Worm (Caenorhabditis elegans) whole organism, L1 larva: ENCODE measurements around the gene rhgf-1.

Source experiments
- C04F5.9 ChIP-seq: sonication (generic microtip); optimal IDR thresholded peaks from 2 replicates; lab custom pipeline; 2016; ENCODE audit warnings: missing genetic modification characterization, missing compliant biosample characterization
- C34B4.2 ChIP-seq: sonication (generic microtip); optimal IDR thresholded peaks from 2 replicates; lab custom pipeline; 2017; ENCODE audit warnings: mild to moderate bottlenecking, missing genetic modification characterization, missing compliant biosample characterization
- F16B12.6 ChIP-seq: fragments of 150-350 bp; optimal IDR thresholded peaks from 2 replicates; lab custom pipeline; 2014; ENCODE audit warnings: missing biosample characterization, missing genetic modification characterization
- alr-1 ChIP-seq: fragments of 200-800 bp; sonication (Bioruptor generic); optimal IDR thresholded peaks from 2 replicates; lab custom pipeline; 2018; ENCODE audit warnings: borderline replicate concordance, mild to moderate bottlenecking, missing genetic modification characterization, missing compliant biosample characterization
- aly-2 ChIP-seq: fragments of 150-350 bp; optimal IDR thresholded peaks from 2 replicates; lab custom pipeline; 2014; ENCODE audit warnings: missing biosample characterization, missing genetic modification characterization
- blmp-1 ChIP-seq: fragments of 150-350 bp; optimal IDR thresholded peaks from 2 replicates; lab custom pipeline; 2014; ENCODE audit warnings: missing biosample characterization, missing genetic modification characterization
- ceh-8 ChIP-seq: fragments of 200-800 bp; sonication (Bioruptor generic); optimal IDR thresholded peaks from 2 replicates; lab custom pipeline; 2018; ENCODE audit warnings: mild to moderate bottlenecking, missing genetic modification characterization, moderate library complexity, missing compliant biosample characterization
- ceh-82 ChIP-seq, 3 experiments: fragments of 150-350 bp in 1 of 3; sonication (generic microtip) in 2 of 3; optimal IDR thresholded peaks; 2 replicates each; lab custom pipeline; 2014 to 2017; ENCODE audit warnings: missing biosample characterization in 3 of 3, missing genetic modification characterization in 3 of 3
- ceh-90 ChIP-seq: sonication (generic microtip); optimal IDR thresholded peaks from 2 replicates; lab custom pipeline; 2016; ENCODE audit warnings: missing genetic modification characterization, missing compliant biosample characterization
- efl-1 ChIP-seq, 4 experiments: fragments of 150-350 bp; optimal IDR thresholded peaks in 3 of 4; peaks in 1 of 4; 1 replicate in 1 of 4; 2 replicates in 3 of 4; lab custom pipeline; 2014; ENCODE audit warnings: missing biosample characterization in 2 of 4, missing genetic modification characterization in 2 of 4, missing genetic modification reagents in 2 of 4
- egl-13 ChIP-seq: sonication (generic microtip); optimal IDR thresholded peaks from 2 replicates; lab custom pipeline; 2016; ENCODE audit warnings: missing genotype, missing genetic modification reagents, missing genetic modification characterization, missing compliant biosample characterization
- egl-27 ChIP-seq, 2 experiments: fragments of 150-350 bp in 1 of 2; sonication (generic microtip); optimal IDR thresholded peaks; 3 replicates each; lab custom pipeline; 2017 to 2018; ENCODE audit warnings: missing biosample characterization in 2 of 2, missing genetic modification characterization in 2 of 2, missing genetic modification reagents in 2 of 2
- elt-2 ChIP-seq: sonication (generic microtip); optimal IDR thresholded peaks from 2 replicates; lab custom pipeline; 2016; ENCODE audit warnings: missing genetic modification characterization, mild to moderate bottlenecking, inconsistent platforms, missing compliant biosample characterization, missing genetic modification reagents
- elt-3 ChIP-seq, 6 experiments: fragments of 150-350 bp in 1 of 6; sonication (generic microtip); optimal IDR thresholded peaks; 2 replicates each; lab custom pipeline; 2017 to 2018; ENCODE audit warnings: missing biosample characterization in 6 of 6, missing genetic modification characterization in 6 of 6, inconsistent platforms in 1 of 6
- ets-5 ChIP-seq: fragments of 200-800 bp; sonication (Bioruptor generic); IDR thresholded peaks from 2 replicates; pipeline ENCODE4 v1.3.6; 2022; ENCODE audit warnings: missing genetic modification characterization, missing compliant biosample characterization
- fos-1 ChIP-seq: fragments of 150-350 bp; optimal IDR thresholded peaks from 2 replicates; lab custom pipeline; 2014; ENCODE audit warnings: missing biosample characterization, missing genetic modification characterization
- grh-1 ChIP-seq: fragments of 200-800 bp; sonication (Bioruptor generic); IDR thresholded peaks from 2 replicates; pipeline ENCODE4 v1.3.6; 2022; ENCODE audit warnings: missing genetic modification reagents, missing genetic modification characterization, missing compliant biosample characterization
- hlh-17 ChIP-seq: fragments of 200-800 bp; sonication (Bioruptor generic); optimal IDR thresholded peaks from 2 replicates; lab custom pipeline; 2018; ENCODE audit warnings: missing genetic modification characterization, mild to moderate bottlenecking, missing compliant biosample characterization, moderate library complexity, borderline replicate concordance
- irx-1 ChIP-seq: sonication (generic microtip); optimal IDR thresholded peaks from 2 replicates; lab custom pipeline; 2016; ENCODE audit warnings: missing genetic modification characterization, missing compliant biosample characterization
- isw-1 ChIP-seq: fragments of 200-800 bp; sonication (Bioruptor generic); IDR thresholded peaks from 2 replicates; pipeline ENCODE4 v1.3.6; 2022; ENCODE audit warnings: missing genetic modification characterization, missing compliant biosample characterization
- lin-14 ChIP-seq: fragments of 200-800 bp; sonication (Bioruptor generic); optimal IDR thresholded peaks from 2 replicates; lab custom pipeline; 2018; ENCODE audit warnings: mild to moderate bottlenecking, missing genetic modification characterization, moderate library complexity, missing compliant biosample characterization
- lin-15B ChIP-seq: fragments of 150-350 bp; sonication (generic microtip); optimal IDR thresholded peaks from 3 replicates; lab custom pipeline; 2014; ENCODE audit warnings: missing biosample characterization, missing genetic modification characterization
- lin-35 ChIP-seq, 2 experiments: fragments of 150-350 bp; optimal IDR thresholded peaks; 2 replicates each; lab custom pipeline; 2014; ENCODE audit warnings: missing biosample characterization in 2 of 2, missing genetic modification characterization in 2 of 2, missing genetic modification reagents in 2 of 2
- lin-39 ChIP-seq: fragments of 150-350 bp; optimal IDR thresholded peaks from 2 replicates; lab custom pipeline; 2014; ENCODE audit warnings: missing biosample characterization, missing genetic modification reagents, missing genetic modification characterization
- lir-3 ChIP-seq: sonication (generic microtip); optimal IDR thresholded peaks from 2 replicates; lab custom pipeline; 2016; ENCODE audit warnings: mild to moderate bottlenecking, missing genetic modification characterization, moderate library complexity, missing compliant biosample characterization; ENCODE audit not compliant: poor library complexity
- lsy-2 ChIP-seq, 2 experiments: fragments of 150-350 bp; optimal IDR thresholded peaks; 2 replicates each; lab custom pipeline; 2014; ENCODE audit warnings: missing biosample characterization in 2 of 2, missing genetic modification characterization in 2 of 2
- mdl-1 ChIP-seq, 2 experiments: fragments of 150-350 bp; optimal IDR thresholded peaks; 2 replicates each; lab custom pipeline; 2014 to 2017; ENCODE audit warnings: missing biosample characterization in 2 of 2, missing genetic modification characterization in 2 of 2, inconsistent platforms in 1 of 2
- mef-2 ChIP-seq: fragments of 150-350 bp; optimal IDR thresholded peaks from 2 replicates; lab custom pipeline; 2014; ENCODE audit warnings: missing biosample characterization, missing genetic modification characterization
- mep-1 ChIP-seq: fragments of 150-350 bp; optimal IDR thresholded peaks from 2 replicates; lab custom pipeline; 2014; ENCODE audit warnings: missing biosample characterization, missing genetic modification characterization
- nhr-47 ChIP-seq: sonication (generic microtip); optimal IDR thresholded peaks from 2 replicates; lab custom pipeline; 2016; ENCODE audit warnings: mild to moderate bottlenecking, missing genetic modification characterization, moderate library complexity, missing compliant biosample characterization
- nhr-71 ChIP-seq: sonication (generic microtip); optimal IDR thresholded peaks from 2 replicates; lab custom pipeline; 2016; ENCODE audit warnings: mild to moderate bottlenecking, missing genetic modification characterization, moderate library complexity, missing compliant biosample characterization
- nhr-76 ChIP-seq: sonication (generic microtip); optimal IDR thresholded peaks from 2 replicates; lab custom pipeline; 2017; ENCODE audit warnings: missing biosample characterization, missing genetic modification characterization
- nhr-84 ChIP-seq: sonication (generic microtip); optimal IDR thresholded peaks from 2 replicates; lab custom pipeline; 2017; ENCODE audit warnings: missing biosample characterization, missing genetic modification characterization
- nhr-90 ChIP-seq: sonication (generic microtip); optimal IDR thresholded peaks from 2 replicates; lab custom pipeline; 2016; ENCODE audit warnings: mild to moderate bottlenecking, missing genetic modification characterization, missing compliant biosample characterization; ENCODE audit not compliant: poor library complexity
- pag-3 ChIP-seq: sonication (generic microtip); optimal IDR thresholded peaks from 2 replicates; lab custom pipeline; 2017; ENCODE audit warnings: missing genetic modification characterization, mild to moderate bottlenecking, missing compliant biosample characterization, antibody characterized with exemption, borderline replicate concordance; ENCODE audit not compliant: insufficient read depth
- pax-3 ChIP-seq: fragments of 200-800 bp; sonication (Bioruptor generic); optimal IDR thresholded peaks from 2 replicates; lab custom pipeline; 2018; ENCODE audit warnings: mild to moderate bottlenecking, missing genetic modification characterization, moderate library complexity, missing compliant biosample characterization
- rnt-1 ChIP-seq: sonication (generic microtip); optimal IDR thresholded peaks from 2 replicates; lab custom pipeline; 2016; ENCODE audit warnings: mild to moderate bottlenecking, missing genetic modification characterization, moderate library complexity, missing compliant biosample characterization
- skn-1 ChIP-seq: fragments of 150-350 bp; optimal IDR thresholded peaks from 2 replicates; lab custom pipeline; 2014; ENCODE audit warnings: missing biosample characterization, missing genetic modification characterization
- snpc-4 ChIP-seq: fragments of 150-350 bp; optimal IDR thresholded peaks from 2 replicates; lab custom pipeline; 2014; ENCODE audit warnings: missing biosample characterization, missing genetic modification characterization
- snu-23 ChIP-seq: sonication (generic microtip); optimal IDR thresholded peaks from 2 replicates; lab custom pipeline; 2016; ENCODE audit warnings: missing genetic modification characterization, missing compliant biosample characterization
- sox-4 ChIP-seq: sonication (generic microtip); optimal IDR thresholded peaks from 2 replicates; lab custom pipeline; 2016; ENCODE audit warnings: missing genetic modification characterization, missing compliant biosample characterization
- sptf-1 ChIP-seq: fragments of 150-350 bp; optimal IDR thresholded peaks from 2 replicates; lab custom pipeline; 2014; ENCODE audit warnings: missing biosample characterization, missing genetic modification characterization
- swsn-7 ChIP-seq: sonication (generic microtip); optimal IDR thresholded peaks from 2 replicates; lab custom pipeline; 2016; ENCODE audit warnings: missing genetic modification characterization, missing compliant biosample characterization
- tlp-1 ChIP-seq: fragments of 150-350 bp; optimal IDR thresholded peaks from 2 replicates; lab custom pipeline; 2014; ENCODE audit warnings: missing biosample characterization, missing genetic modification characterization
- unc-130 ChIP-seq: fragments of 150-350 bp; optimal IDR thresholded peaks from 2 replicates; lab custom pipeline; 2017; ENCODE audit warnings: missing biosample characterization, missing genetic modification characterization, inconsistent platforms
- unc-86 ChIP-seq: sonication (generic microtip); optimal IDR thresholded peaks from 2 replicates; lab custom pipeline; 2016; ENCODE audit warnings: missing genetic modification characterization, missing compliant biosample characterization
- xbp-1 ChIP-seq: sonication (generic microtip); optimal IDR thresholded peaks from 2 replicates; lab custom pipeline; 2016; ENCODE audit warnings: missing genetic modification characterization, missing compliant biosample characterization
- ztf-11 ChIP-seq, 2 experiments: sonication (generic microtip); optimal IDR thresholded peaks; 2 replicates each; lab custom pipeline; 2016 to 2017; ENCODE audit warnings: missing genetic modification characterization in 2 of 2, missing biosample characterization in 1 of 2, missing compliant biosample characterization in 1 of 2

rhgf-1 gene

DNA sequence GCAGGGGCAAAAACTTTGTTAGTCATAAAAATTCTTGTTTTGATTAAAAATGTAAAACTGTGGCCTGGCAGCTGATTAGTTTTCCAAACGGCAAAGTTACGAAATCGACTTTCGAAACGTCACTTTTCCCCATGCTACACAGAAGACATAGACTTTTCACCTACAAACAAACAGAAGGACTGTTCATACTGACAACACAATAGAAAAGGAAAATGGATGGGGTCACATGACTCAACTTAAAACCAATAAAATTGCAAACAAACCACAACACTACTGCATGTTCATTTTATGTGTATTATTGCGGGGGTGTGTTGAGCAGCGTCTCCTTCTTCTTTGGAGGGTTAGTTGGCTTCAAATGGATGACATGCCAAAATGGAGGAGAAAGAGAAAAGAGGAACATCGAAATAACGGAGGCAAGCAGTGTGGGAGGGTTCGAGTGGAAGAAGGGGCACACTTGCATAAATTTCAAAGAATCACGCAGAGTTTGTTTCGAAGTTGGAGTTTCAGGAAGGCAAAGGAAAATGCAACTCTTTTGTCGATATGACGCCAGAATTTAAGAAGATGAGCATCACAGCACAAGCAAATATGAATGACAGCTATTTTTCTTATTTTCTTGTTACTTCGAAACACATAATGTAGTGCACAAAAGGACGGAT, 33.5 kb downstream of the rhgf-1 start (continued):
- TF ChIP-seq sox-4 (tag; lab: Kevin White, UChicago) (no peak), swsn-7 (tag; lab: Kevin White, UChicago) (peak; percentile 10), ets-5 (GFP tag; lab: Robert Waterston, UW) (no peak), pax-3 (tag; lab: Kevin White, UChicago) (no peak), nhr-76 (tag; lab: Kevin White, UChicago) (no peak), sptf-1 (no peak), egl-27 (tag; optimal IDR thresholded peaks at IDR 0.05; lab: Kevin White, UChicago) (no peak), fos-1 (tag; lab: Kevin White, UChicago) (no peak), xbp-1 (tag; lab: Kevin White, UChicago) (no peak), irx-1 (tag; lab: Kevin White, UChicago) (no peak), lin-15B (tag; lab: Kevin White, UChicago) (no peak), aly-2 (tag; lab: Kevin White, UChicago) (no peak), nhr-84 (tag; lab: Kevin White, UChicago) (no peak), tlp-1 (no peak), hlh-17 (GFP tag; lab: Kevin White, UChicago) (no peak), C04F5.9 (tag; lab: Kevin White, UChicago) (no peak), pag-3 (no peak), unc-86 (peak; percentile 5), mep-1 (tag; lab: Kevin White, UChicago) (peak; percentile 68), elt-2 (tag; lab: Kevin White, UChicago) (no peak), efl-1 (optimal IDR thresholded peaks at IDR 0.05; lab: Kevin White, UChicago) (peak in 1 of 2 experiments; percentile 11), efl-1 (GFP tag; optimal IDR thresholded peaks at IDR 0.05 in 1 of 2; lab: Kevin White, UChicago) (peak; percentile 8 to 48), elt-3 (tag; optimal IDR thresholded peaks at IDR 0.05; lab: Kevin White, UChicago) (peak in 1 of 6 experiments; percentile 70), lin-39 (no peak)

DNA sequence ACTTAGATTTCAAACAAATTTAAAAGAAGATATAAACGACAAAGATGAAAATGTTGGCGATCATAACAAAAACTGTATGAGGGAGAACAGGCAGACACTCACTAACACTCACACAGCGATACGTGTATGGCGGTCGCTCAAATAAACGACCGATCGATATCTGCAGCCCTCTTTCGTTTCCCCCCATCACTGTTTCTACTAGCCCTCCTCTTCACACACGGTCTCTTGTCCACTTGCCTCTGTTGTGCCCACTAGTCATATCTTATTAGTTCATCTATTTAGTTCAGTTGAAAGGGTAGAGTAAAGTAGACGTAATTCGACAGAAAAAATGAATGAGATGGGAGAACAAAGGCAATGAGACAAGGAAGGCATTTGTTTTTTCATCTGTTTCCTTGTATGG, 34.1 kb downstream of the rhgf-1 start:
- TF ChIP-seq lsy-2 (tag; optimal IDR thresholded peaks at IDR 0.05; lab: Kevin White, UChicago) (peak in 1 of 2 experiments; percentile 46), nhr-76 (tag; lab: Kevin White, UChicago) (no peak), lir-3 (tag; lab: Kevin White, UChicago) (peak; percentile 12), C34B4.2 (tag; lab: Kevin White, UChicago) (no peak), ceh-8 (GFP tag; lab: Kevin White, UChicago) (no peak), elt-3 (tag; optimal IDR thresholded peaks at IDR 0.05; lab: Kevin White, UChicago) (peak in 2 of 6 experiments; percentile 15 to 67), rnt-1 (peak; percentile 48), unc-130 (tag; lab: Kevin White, UChicago) (no peak), ztf-11 (tag; optimal IDR thresholded peaks at IDR 0.05; lab: Kevin White, UChicago) (peak in 1 of 2 experiments; percentile 9), nhr-71 (tag; lab: Kevin White, UChicago) (peak; percentile 60), aly-2 (tag; lab: Kevin White, UChicago) (no peak), grh-1 (GFP tag; lab: Robert Waterston, UW) (peak; percentile 13; the same call in 1 of the 2 replicates), pag-3 (no peak), isw-1 (GFP tag; lab: Robert Waterston, UW) (no peak), lin-35 (GFP tag; optimal IDR thresholded peaks at IDR 0.05; lab: Kevin White, UChicago) (peak; percentile 36 to 49), mdl-1 (tag; optimal IDR thresholded peaks at IDR 0.05; lab: Kevin White, UChicago) (peak in 1 of 2 experiments; percentile 61), nhr-47 (tag; lab: Kevin White, UChicago) (peak; percentile 43), mef-2 (tag; lab: Kevin White, UChicago) (no peak), nhr-90 (tag; lab: Kevin White, UChicago) (peak; percentile 56), ceh-82 (tag; optimal IDR thresholded peaks at IDR 0.05; lab: Kevin White, UChicago) (peak in 1 of 3 experiments; percentile 4), egl-13 (no peak), skn-1 (tag; lab: Kevin White, UChicago) (no peak), fos-1 (tag; lab: Kevin White, UChicago) (peak; percentile 36), snpc-4 (tag; lab: Kevin White, UChicago) (no peak), alr-1 (tag; lab: Kevin White, UChicago) (no peak), F16B12.6 (tag; lab: Kevin White, UChicago) (no peak), lin-14 (GFP tag; lab: Kevin White, UChicago) (peak; percentile 79), blmp-1 (tag; lab: Kevin White, UChicago) (peak; percentile 40), snu-23 (GFP tag; lab: Kevin White, UChicago) (peak; percentile 84), xbp-1 (tag; lab: Kevin White, UChicago) (peak; percentile 56), ceh-90 (no peak), mep-1 (tag; lab: Kevin White, UChicago) (peak; percentile 71)
